Worm (Caenorhabditis elegans): Measurements from ENCODE around the gene Y110A2AL.7.

ce11 chrII:2824169-2824568, 18.8 kb downstream of the Y110A2AL.7 start, which contains the start of the genes K12H6.4 and K12H6.9:
- TF ChIP-seq lsy-2 (tag; optimal IDR thresholded peaks at IDR 0.05) (no peak), lin-13 (tag; optimal IDR thresholded peaks at IDR 0.05) (no peak), elt-1 (tag; optimal IDR thresholded peaks at IDR 0.05; ENCODE audit: borderline replicate concordance, insufficient read depth) (no peak), nhr-12 (tag; optimal IDR thresholded peaks at IDR 0.05) (no peak), snpc-4 (tag; optimal IDR thresholded peaks at IDR 0.05) (no peak), ham-2 (GFP tag; optimal IDR thresholded peaks at IDR 0.05) (no peak), unc-39 (tag; optimal IDR thresholded peaks at IDR 0.05) (no peak)
